Worm (Caenorhabditis elegans): ENCODE results near the gene C07G3.10.

DNA sequence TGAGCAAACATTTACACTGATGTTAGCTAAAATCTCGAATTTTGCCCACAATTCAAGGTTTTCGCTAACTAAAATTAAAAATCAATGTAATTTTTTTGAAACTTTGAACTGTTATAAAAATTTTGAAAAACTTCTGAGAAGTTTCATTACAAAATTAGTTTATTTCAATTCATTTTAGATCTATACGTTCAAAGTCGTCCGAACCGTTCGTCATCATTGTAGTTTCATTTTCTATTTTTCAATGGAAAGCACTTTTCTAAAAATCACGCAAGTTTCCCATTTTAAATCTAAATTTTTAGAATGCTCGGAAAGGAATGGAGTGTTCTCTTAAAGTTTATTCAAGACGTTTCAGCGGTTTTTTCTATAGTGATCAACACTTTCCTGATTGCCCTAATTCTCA, 7.8 kb downstream of the C07G3.10 start, which contains the start of gene str-228:
- TF ChIP-seq skn-1 (tag; optimal IDR thresholded peaks at IDR 0.05) (no peak), ama-1 (optimal IDR thresholded peaks at IDR 0.05) (no peak), nhr-237 (tag; optimal IDR thresholded peaks at IDR 0.05) (no peak), mbf-1 (tag; optimal IDR thresholded peaks at IDR 0.05) (no peak), ztf-11 (tag; optimal IDR thresholded peaks at IDR 0.05) (no peak), dmd-4 (tag; optimal IDR thresholded peaks at IDR 0.05) (no peak), blmp-1 (tag; optimal IDR thresholded peaks at IDR 0.05; ENCODE audit: insufficient read depth) (no peak), nhr-11 (tag; optimal IDR thresholded peaks at IDR 0.05) (no peak), zag-1 (tag; optimal IDR thresholded peaks at IDR 0.05) (no peak)
